Fruit fly (Drosophila melanogaster): ENCODE data around the gene dsh.

The dsh gene

DNA sequence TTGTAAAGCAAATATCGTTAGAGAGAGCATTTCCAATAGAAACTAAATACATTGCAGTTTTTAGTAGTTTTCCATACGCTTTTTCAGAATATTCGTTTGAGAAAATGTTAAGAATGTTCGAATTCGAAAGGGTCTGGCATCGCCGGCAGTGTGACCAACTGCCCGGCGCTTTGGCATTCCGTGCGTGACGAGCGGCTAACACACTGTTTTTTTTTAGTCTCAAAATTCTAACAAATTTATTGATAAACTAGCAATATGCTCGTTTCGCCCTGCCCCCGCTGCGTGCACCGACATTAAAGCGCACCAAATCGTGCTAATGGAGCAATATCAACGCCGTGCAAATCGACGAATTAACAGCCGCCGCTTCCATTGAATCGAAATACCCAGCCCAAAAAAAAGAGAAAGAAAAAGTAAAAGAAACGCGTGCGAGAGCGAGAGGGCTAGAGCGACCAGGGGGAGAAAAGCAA, at the start of gene dsh:
Gene dsh (plus strand): TSS at position 174 of the 467 bp plus-strand sequence.
- peak; percentile 31 to 59 for TF ChIP-seq ss (GFP tag; optimal IDR thresholded peaks at IDR 0.05)
- TF ChIP-seq Lpt (GFP tag; optimal IDR thresholded peaks at IDR 0.05), result no peak
- TF ChIP-seq Eip78C (GFP tag), result peak; percentile 58
- peak; percentile 72 for TF ChIP-seq svp (GFP tag)
- peak; percentile 26 for TF ChIP-seq CG6808 (GFP tag; optimal IDR thresholded peaks at IDR 0.05)

DNA sequence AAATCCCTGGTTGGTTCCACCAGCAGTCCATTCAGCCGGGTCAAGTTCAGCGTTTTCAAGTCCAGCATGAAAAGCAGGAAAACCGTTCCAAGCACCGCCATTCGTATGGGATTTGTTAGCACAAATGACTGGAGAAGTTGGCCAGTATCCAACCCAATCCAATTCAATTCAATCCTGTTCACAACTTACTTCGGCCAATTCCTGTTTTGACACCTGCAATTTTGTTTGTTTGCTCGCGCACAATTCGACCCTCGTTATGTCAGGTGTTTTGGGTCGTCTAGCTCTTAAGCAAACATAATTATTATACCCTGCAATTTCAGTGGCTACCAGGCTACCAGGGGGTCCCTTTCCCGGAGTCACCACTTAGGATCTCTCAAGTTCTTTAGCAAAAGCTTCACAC, 44.6 kb upstream of the dsh start, which contains the start of gene Ir10a:
Gene Ir10a (minus strand): TSS at position 101 of the 400 bp plus-strand sequence.
- no peak for TF ChIP-seq pdm3 (GFP tag; optimal IDR thresholded peaks at IDR 0.05)
- TF ChIP-seq lz (GFP tag; optimal IDR thresholded peaks at IDR 0.05), result no peak
- TF ChIP-seq cyc (GFP tag; optimal IDR thresholded peaks at IDR 0.05), result no peak
- no peak for TF ChIP-seq svp (GFP tag)
- no peak for TF ChIP-seq CG9139 (GFP tag; optimal IDR thresholded peaks at IDR 0.05)
- TF ChIP-seq eg (GFP tag; IDR thresholded peaks at IDR 0.05), result no peak
- TF ChIP-seq esn (GFP tag; optimal IDR thresholded peaks at IDR 0.05), result no peak
- TF ChIP-seq CG3919 (GFP tag; optimal IDR thresholded peaks at IDR 0.05), result no peak
- no peak for TF ChIP-seq CG7368 (GFP tag; optimal IDR thresholded peaks at IDR 0.05)
- TF ChIP-seq Ets21C (GFP tag; optimal IDR thresholded peaks at IDR 0.05), result no peak
- no peak for TF ChIP-seq Eip78C (GFP tag)
- no peak for TF ChIP-seq Sox102F (GFP tag; optimal IDR thresholded peaks at IDR 0.05)
- no peak for TF ChIP-seq CG15336 (GFP tag; IDR thresholded peaks at IDR 0.05)
- TF ChIP-seq Sox15 (GFP tag; optimal IDR thresholded peaks at IDR 0.05), result no peak

dm6 chrX:11319916-11320315, 35.8 kb upstream of the dsh start:
- TF ChIP-seq Sox102F (GFP tag; optimal IDR thresholded peaks at IDR 0.05), result no peak
- no peak for TF ChIP-seq eg (GFP tag; IDR thresholded peaks at IDR 0.05)
- TF ChIP-seq acj6 (GFP tag; optimal IDR thresholded peaks at IDR 0.05), result no peak
- no peak for TF ChIP-seq Lpt (GFP tag; optimal IDR thresholded peaks at IDR 0.05)
- TF ChIP-seq pdm3 (GFP tag; optimal IDR thresholded peaks at IDR 0.05), result no peak
- TF ChIP-seq CG4318 (GFP tag; optimal IDR thresholded peaks at IDR 0.05), result no peak
- no peak for TF ChIP-seq CG6854 (GFP tag; optimal IDR thresholded peaks at IDR 0.05)
- no peak for TF ChIP-seq CG3032 (tag; optimal IDR thresholded peaks at IDR 0.05)
- no peak for TF ChIP-seq CG9139 (GFP tag; optimal IDR thresholded peaks at IDR 0.05)
- TF ChIP-seq Hr39 (GFP tag; optimal IDR thresholded peaks at IDR 0.05), result no peak
- no peak for TF ChIP-seq dac (GFP tag; optimal IDR thresholded peaks at IDR 0.05)

DNA sequence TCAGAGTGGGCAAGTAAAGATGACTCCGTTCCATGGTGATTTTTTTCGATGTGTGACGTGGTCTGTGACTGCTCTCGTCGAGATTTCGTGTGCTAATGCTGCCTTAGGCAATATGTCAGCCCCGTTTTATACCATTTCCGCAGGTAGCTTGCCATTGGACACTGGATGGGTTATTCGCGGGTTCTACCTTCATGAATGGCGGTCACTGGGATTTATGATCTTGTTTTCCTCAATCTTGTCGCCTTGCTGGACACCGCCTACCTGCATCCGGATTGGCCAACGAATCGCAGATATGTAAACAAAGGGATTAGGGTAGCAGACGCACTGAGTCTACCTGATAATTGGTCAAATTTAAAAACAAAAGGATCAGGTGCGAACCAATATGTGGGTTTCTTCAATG, 33.4 kb upstream of the dsh start, which contains the start of gene sisA:
Gene sisA (minus strand): TSS at position 101 of the 400 bp plus-strand sequence.
- no peak for TF ChIP-seq Eip75B (GFP tag; optimal IDR thresholded peaks at IDR 0.05)
- TF ChIP-seq CG6808 (GFP tag; optimal IDR thresholded peaks at IDR 0.05), result no peak
- TF ChIP-seq dac (GFP tag; optimal IDR thresholded peaks at IDR 0.05), result no peak
- no peak for TF ChIP-seq dsx (GFP tag; optimal IDR thresholded peaks at IDR 0.05; ENCODE audit: poor library complexity, severe bottlenecking)
- no peak for TF ChIP-seq CG32006 (GFP tag; optimal IDR thresholded peaks at IDR 0.05)
- no peak for TF ChIP-seq CG6276 (GFP tag; optimal IDR thresholded peaks at IDR 0.05)
- no peak for TF ChIP-seq acj6 (GFP tag; optimal IDR thresholded peaks at IDR 0.05)
- no peak for TF ChIP-seq CG10669 (GFP tag; optimal IDR thresholded peaks at IDR 0.05)
- no peak for TF ChIP-seq cyc (GFP tag; optimal IDR thresholded peaks at IDR 0.05)
- TF ChIP-seq eg (GFP tag; IDR thresholded peaks at IDR 0.05), result no peak

dm6 chrX:11322659-11323058, 33.0 kb upstream of the dsh start:
- TF ChIP-seq CG8319 (GFP tag; optimal IDR thresholded peaks at IDR 0.05) (no peak), pdm3 (GFP tag; optimal IDR thresholded peaks at IDR 0.05) (no peak), CG6276 (GFP tag; optimal IDR thresholded peaks at IDR 0.05) (no peak), CG4318 (GFP tag; optimal IDR thresholded peaks at IDR 0.05) (no peak), CG11762 (GFP tag; optimal IDR thresholded peaks at IDR 0.05; ENCODE audit: insufficient read depth) (no peak), fkh (GFP tag; optimal IDR thresholded peaks at IDR 0.05) (peak; percentile 42), Sox102F (GFP tag; optimal IDR thresholded peaks at IDR 0.05) (no peak), Eip78C (GFP tag) (peak; percentile 32), svp (GFP tag) (peak; percentile 81), Hr39 (GFP tag; optimal IDR thresholded peaks at IDR 0.05) (no peak), CG6792 (GFP tag; optimal IDR thresholded peaks at IDR 0.05) (no peak), CG16779 (tag; optimal IDR thresholded peaks at IDR 0.05) (no peak), acj6 (GFP tag; optimal IDR thresholded peaks at IDR 0.05) (no peak), CG8632 (GFP tag; optimal IDR thresholded peaks at IDR 0.05) (no peak), CG1621 (tag; optimal IDR thresholded peaks at IDR 0.05) (no peak), vri (GFP tag; optimal IDR thresholded peaks at IDR 0.05) (no peak), CG11294 (GFP tag; IDR thresholded peaks at IDR 0.05) (no peak), CG6854 (GFP tag; optimal IDR thresholded peaks at IDR 0.05) (no peak), Smox (GFP tag; optimal IDR thresholded peaks at IDR 0.05) (no peak), CG6163 (GFP tag; IDR thresholded peaks at IDR 0.05) (no peak)
